Fruit fly (Drosophila melanogaster) whole organism, wandering third instar larva: ENCODE data around the gene CG17734.

Experiments used
- Abd-B ChIP-seq: fragments of >200 bp; optimal IDR thresholded peaks from 2 replicates; lab custom pipeline; 2017; ENCODE audit warnings: missing biosample characterization, missing genetic modification characterization
- CG32264 ChIP-seq: fragments of 200-800 bp; sonication (Bioruptor generic); optimal IDR thresholded peaks from 2 replicates; lab custom pipeline; 2016; ENCODE audit warnings: missing biosample characterization, missing genetic modification characterization
- CG9705 ChIP-seq: fragments of 200-800 bp; sonication (Bioruptor generic); optimal IDR thresholded peaks from 2 replicates; lab custom pipeline; 2018; ENCODE audit warnings: missing biosample characterization, mild to moderate bottlenecking, missing genetic modification characterization
- Dfd ChIP-seq: fragments of >200 bp; optimal IDR thresholded peaks from 2 replicates; lab custom pipeline; 2017; ENCODE audit warnings: missing biosample characterization, missing genetic modification characterization
- Dif ChIP-seq: fragments of 200-275, 200-300 bp; sonication (Bioruptor generic); optimal IDR thresholded peaks from 2 replicates; lab custom pipeline; 2018; ENCODE audit warnings: missing biosample characterization, missing genetic modification characterization; ENCODE audit not compliant: partially characterized antibody
- GATAd ChIP-seq: sonication (Bioruptor generic); optimal IDR thresholded peaks from 2 replicates; lab custom pipeline; 2016; ENCODE audit warnings: missing biosample characterization, missing genetic modification characterization
- HLH106 ChIP-seq: fragments of 200-800 bp; optimal IDR thresholded peaks from 3 replicates; lab custom pipeline; 2019; ENCODE audit warnings: missing biosample characterization, mild to moderate bottlenecking, missing genetic modification characterization, moderate library complexity
- Hnf4 ChIP-seq: fragments of 200-800 bp; sonication (Bioruptor generic); optimal IDR thresholded peaks from 2 replicates; lab custom pipeline; 2016; ENCODE audit warnings: missing biosample characterization, mild to moderate bottlenecking, missing genetic modification characterization
- Hr78 ChIP-seq: fragments of >200 bp; optimal IDR thresholded peaks from 2 replicates; lab custom pipeline; 2017; ENCODE audit warnings: missing biosample characterization, missing genetic modification characterization
- Hr83 ChIP-seq: fragments of 200-300 bp; sonication (Bioruptor generic); optimal IDR thresholded peaks from 2 replicates; lab custom pipeline; 2016; ENCODE audit warnings: missing biosample characterization, mild to moderate bottlenecking, missing genetic modification characterization, moderate library complexity; ENCODE audit not compliant: poor library complexity, severe bottlenecking
- Mio ChIP-seq: sonication (Bioruptor generic); optimal IDR thresholded peaks from 2 replicates; lab custom pipeline; 2016; ENCODE audit warnings: missing biosample characterization, missing genetic modification characterization
- Myc ChIP-seq: fragments of >200 bp; optimal IDR thresholded peaks from 2 replicates; lab custom pipeline; 2017
- OdsH ChIP-seq: fragments of 200-800 bp; sonication (Bioruptor generic); optimal IDR thresholded peaks from 2 replicates; lab custom pipeline; 2016; ENCODE audit warnings: missing biosample characterization, mild to moderate bottlenecking, missing genetic modification characterization
- Rel ChIP-seq, 2 experiments: fragments of 200-800 bp; sonication (Bioruptor generic) in 1 of 2; optimal IDR thresholded peaks; 2 replicates in 1 of 2; 3 replicates in 1 of 2; lab custom pipeline; 2016 to 2019; ENCODE audit warnings: mild to moderate bottlenecking in 2 of 2, missing biosample characterization in 2 of 2, missing genetic modification characterization in 2 of 2, moderate library complexity in 1 of 2
- Sp1 ChIP-seq: fragments of 200-800 bp; sonication (Bioruptor generic); optimal IDR thresholded peaks from 3 replicates; lab custom pipeline; 2019; ENCODE audit warnings: missing biosample characterization, mild to moderate bottlenecking, missing genetic modification characterization, moderate library complexity
- br ChIP-seq: fragments of 200-800 bp; sonication (Bioruptor generic); optimal IDR thresholded peaks from 2 replicates; lab custom pipeline; 2016; ENCODE audit warnings: missing biosample characterization, missing genetic modification characterization
- brk ChIP-seq: fragments of 200-800 bp; sonication (Bioruptor generic); optimal IDR thresholded peaks from 2 replicates; lab custom pipeline; 2016; ENCODE audit warnings: missing biosample characterization, mild to moderate bottlenecking, missing genetic modification characterization
- dl ChIP-seq, 2 experiments: fragments of 175-275, 200-275 bp in 1 of 2; fragments of 200-275 bp in 1 of 2; sonication (Bioruptor generic); optimal IDR thresholded peaks; lab custom pipeline; 2018; ENCODE audit warnings: mild to moderate bottlenecking in 2 of 2, missing biosample characterization in 2 of 2, missing genetic modification characterization in 2 of 2, moderate library complexity in 2 of 2; ENCODE audit not compliant: partially characterized antibody in 2 of 2, insufficient read depth in 1 of 2
- dmrt93B ChIP-seq: fragments of 200-800 bp; sonication (Bioruptor generic); optimal IDR thresholded peaks from 2 replicates; lab custom pipeline; 2018; ENCODE audit warnings: missing biosample characterization, mild to moderate bottlenecking, missing genetic modification characterization
- dsf ChIP-seq: sonication (Bioruptor generic); optimal IDR thresholded peaks from 2 replicates; lab custom pipeline; 2016; ENCODE audit warnings: missing biosample characterization, missing genetic modification characterization, borderline replicate concordance
- ey ChIP-seq: fragments of 200-800 bp; sonication (Bioruptor generic); optimal IDR thresholded peaks from 2 replicates; lab custom pipeline; 2016; ENCODE audit warnings: missing biosample characterization, missing genetic modification characterization
- foxo ChIP-seq, 2 experiments: fragments of 200-800 bp; sonication (Bioruptor generic); optimal IDR thresholded peaks; 2 replicates in 1 of 2; 3 replicates in 1 of 2; lab custom pipeline; 2016 to 2017; ENCODE audit warnings: missing biosample characterization in 2 of 2, missing genetic modification characterization in 2 of 2
- lola ChIP-seq: fragments of >200 bp; optimal IDR thresholded peaks from 2 replicates; lab custom pipeline; 2017; ENCODE audit warnings: missing biosample characterization, missing genetic modification characterization
- pan ChIP-seq: fragments of >200 bp; optimal IDR thresholded peaks from 2 replicates; lab custom pipeline; 2017
- rgr ChIP-seq: fragments of 200-800 bp; sonication (Bioruptor generic); optimal IDR thresholded peaks from 3 replicates; lab custom pipeline; 2016; ENCODE audit warnings: missing biosample characterization, mild to moderate bottlenecking, missing genetic modification characterization
- sage ChIP-seq: fragments of 200-800 bp; sonication (Bioruptor generic); optimal IDR thresholded peaks from 2 replicates; lab custom pipeline; 2016; ENCODE audit warnings: missing biosample characterization, mild to moderate bottlenecking, missing genetic modification characterization
- tai ChIP-seq: sonication (Bioruptor generic); optimal IDR thresholded peaks from 2 replicates; lab custom pipeline; 2016; ENCODE audit warnings: missing biosample characterization, missing genetic modification characterization
- usp ChIP-seq: fragments of >200 bp; optimal IDR thresholded peaks from 2 replicates; lab custom pipeline; 2017; ENCODE audit warnings: missing biosample characterization, missing genetic modification characterization

The CG17734 gene

dm6 chr3R:11263579-11263978 is 19.8 kb upstream of the CG17734 start:
- TF ChIP-seq CG32264 (GFP tag; lab: Kevin White, UChicago) (no peak), tai (no peak), pan (no peak), Dif (no peak), CG9705 (GFP tag; lab: Kevin White, UChicago) (no peak), OdsH (GFP tag; lab: Kevin White, UChicago) (no peak), rgr (GFP tag; lab: Kevin White, UChicago) (no peak), Hr83 (no peak), GATAd (no peak), lola (no peak), foxo (GFP tag; optimal IDR thresholded peaks at IDR 0.05; lab: Kevin White, UChicago) (no peak), br (GFP tag; lab: Kevin White, UChicago) (no peak), usp (no peak)

- no peak for TF ChIP-seq sage (GFP tag; lab: Kevin White, UChicago)
- peak; percentile 62 for TF ChIP-seq Dfd (GFP tag; lab: Kevin White, UChicago)
These were observed 17.2 kb upstream of the CG17734 start for dm6 chr3R:11260966-11261530.

DNA sequence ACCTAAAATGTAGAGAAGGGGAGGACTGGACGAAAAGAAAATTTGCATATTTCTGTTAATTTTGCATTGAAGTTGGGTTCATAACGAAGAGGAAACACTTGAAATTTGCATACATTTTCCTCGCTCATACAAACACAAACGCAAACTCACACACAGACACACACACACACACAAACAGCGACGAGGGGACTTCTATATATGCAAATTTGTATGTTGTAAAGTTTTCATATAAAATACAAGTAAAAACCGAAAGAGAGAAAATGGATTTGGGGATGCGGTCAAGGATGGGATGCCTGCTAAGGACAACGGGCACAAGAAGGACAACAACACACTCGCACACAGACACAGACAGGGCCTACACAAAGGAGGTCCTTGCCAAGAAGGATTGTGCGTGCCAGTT is 13.7 kb upstream of the CG17734 start:
- TF ChIP-seq CG32264 (GFP tag; lab: Kevin White, UChicago) (no peak), dmrt93B (GFP tag; lab: Kevin White, UChicago) (no peak), OdsH (GFP tag; lab: Kevin White, UChicago) (no peak), Mio (GFP tag; lab: Kevin White, UChicago) (no peak), Rel (GFP tag; optimal IDR thresholded peaks at IDR 0.05; lab: Kevin White, UChicago) (no peak), Rel (tag; optimal IDR thresholded peaks at IDR 0.05; lab: Kevin White, UChicago) (no peak), pan (no peak), ey (no peak)

DNA sequence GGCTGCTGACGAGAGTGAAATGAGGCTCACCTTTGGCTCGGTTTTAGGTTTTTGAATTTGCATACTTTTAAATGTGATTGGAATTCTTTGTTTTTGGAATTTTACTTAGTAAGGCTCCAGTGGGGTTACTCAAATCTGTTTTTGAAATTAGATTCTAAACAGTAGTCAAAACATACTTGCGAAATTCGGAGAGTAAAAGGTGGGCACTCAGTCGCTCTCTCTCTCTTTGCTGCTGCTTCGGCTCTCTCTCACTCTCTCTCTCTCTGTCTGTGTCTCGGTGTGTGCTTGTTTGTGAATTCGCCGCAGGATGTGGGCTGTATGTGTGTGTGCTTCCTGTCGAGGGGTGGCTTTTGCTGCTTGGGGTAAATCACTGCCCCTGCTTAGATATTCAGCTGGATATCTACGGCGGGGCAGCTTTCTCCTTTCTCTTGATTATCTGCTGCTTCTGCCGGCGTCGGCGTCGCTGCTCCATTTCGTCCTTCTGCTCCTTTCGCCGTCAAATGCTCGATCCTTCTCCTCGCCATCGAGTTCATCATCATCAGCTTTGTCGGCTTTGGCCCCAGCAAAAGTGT is 10.7 kb upstream of the CG17734 start:
- TF ChIP-seq pan (no peak), Rel (GFP tag; optimal IDR thresholded peaks at IDR 0.05; lab: Kevin White, UChicago) (no peak), Rel (tag; optimal IDR thresholded peaks at IDR 0.05; lab: Kevin White, UChicago) (no peak), Hr78 (GFP tag; lab: Kevin White, UChicago) (no peak), Dif (peak; percentile 24)

DNA sequence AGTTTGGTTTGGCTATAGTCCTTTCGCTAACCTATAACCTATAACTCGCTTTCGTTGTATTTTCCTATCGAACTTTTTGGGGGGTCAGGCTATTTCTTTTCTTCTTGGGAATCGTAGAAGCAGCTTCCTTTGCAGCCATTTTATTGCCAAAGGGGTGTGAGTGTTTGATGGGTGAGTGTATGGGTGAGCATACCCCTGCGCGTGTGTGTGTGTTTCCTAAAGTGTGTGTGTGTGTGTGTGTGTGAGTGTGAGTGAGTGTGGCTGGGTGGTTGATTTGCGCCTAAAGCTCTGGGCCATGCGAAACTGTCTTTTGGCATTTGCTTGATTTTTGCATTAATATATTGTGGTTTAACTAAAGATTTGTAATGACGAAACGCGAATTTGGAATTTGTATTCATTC is 10.0 kb upstream of the CG17734 start:
- TF ChIP-seq Dfd (GFP tag; lab: Kevin White, UChicago) (peak; percentile 66), Sp1 (no peak), dmrt93B (GFP tag; lab: Kevin White, UChicago) (no peak)

- TF ChIP-seq Mio (GFP tag; lab: Kevin White, UChicago): no peak
These were observed 3.1 kb upstream of the CG17734 start for dm6 chr3R:11246865-11247264.

DNA sequence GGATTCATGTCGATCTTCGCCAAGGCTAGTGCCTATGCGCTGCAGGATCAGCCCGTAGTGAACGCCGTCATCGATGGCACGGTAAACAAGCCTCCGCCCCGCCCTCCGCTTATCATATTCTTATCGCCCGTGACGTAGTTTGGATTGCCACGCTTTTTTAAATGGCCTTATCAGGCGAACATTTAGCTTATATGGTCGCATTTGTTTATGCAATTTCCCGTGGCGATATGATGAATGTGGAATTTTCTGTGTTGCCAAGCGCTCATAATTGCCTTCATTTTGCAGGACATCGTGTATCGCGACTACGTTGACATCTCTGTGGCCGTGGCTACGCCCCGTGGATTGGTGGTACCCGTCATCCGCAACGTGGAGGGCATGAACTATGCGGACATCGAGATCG is 2.0 kb upstream of the CG17734 start:
- TF ChIP-seq Hr78 (GFP tag; lab: Kevin White, UChicago) (no peak), lola (no peak), Myc (lab: Kevin White, UChicago) (no peak), Abd-B (GFP tag; lab: Kevin White, UChicago) (no peak), dmrt93B (GFP tag; lab: Kevin White, UChicago) (no peak), foxo (GFP tag; optimal IDR thresholded peaks at IDR 0.05; lab: Kevin White, UChicago) (no peak), dsf (no peak), Dfd (GFP tag; lab: Kevin White, UChicago) (no peak), rgr (GFP tag; lab: Kevin White, UChicago) (no peak), usp (no peak)

dm6 chr3R:11243057-11243740 is 600 bp downstream of the CG17734 start:
- no peak for TF ChIP-seq dl (GFP tag; optimal IDR thresholded peaks at IDR 0.05; lab: Kevin White, UChicago; ENCODE audit: insufficient read depth in 1 of 2, partially characterized antibody in 2 of 2)
- TF ChIP-seq usp: no peak
- TF ChIP-seq foxo (GFP tag; optimal IDR thresholded peaks at IDR 0.05; lab: Kevin White, UChicago): peak in 1 of 2 experiments; percentile 56
- TF ChIP-seq OdsH (GFP tag; lab: Kevin White, UChicago): peak; percentile 38
- peak; percentile 22 for TF ChIP-seq rgr (GFP tag; lab: Kevin White, UChicago)
- no peak for TF ChIP-seq Dif
- TF ChIP-seq Hnf4 (GFP tag; lab: Kevin White, UChicago): no peak
- no peak for TF ChIP-seq brk (GFP tag; lab: Kevin White, UChicago)
- TF ChIP-seq dsf: no peak
- peak; percentile 83 for TF ChIP-seq Myc (lab: Kevin White, UChicago)
- TF ChIP-seq HLH106: peak; percentile 37
